Worm (Caenorhabditis elegans) whole organism, L2 larva: Measurements from ENCODE around the gene Y16E11A.4.
"Not testable (repeated sequence)": the region's sequence is repeated elsewhere in the genome, so short reads cannot be mapped to it uniquely, and the experiment has no call there.

Source experiments
- C34F6.9 ChIP-seq: fragments of 150-350 bp; optimal IDR thresholded peaks from 2 replicates; lab custom pipeline; 2014; ENCODE audit warnings: missing biosample characterization, missing genetic modification characterization
- F13H6.1 ChIP-seq: sonication (generic microtip); optimal IDR thresholded peaks from 2 replicates; lab custom pipeline; 2016; ENCODE audit warnings: missing genetic modification characterization, missing compliant biosample characterization
- R02D3.7 ChIP-seq: fragments of 150-350 bp; optimal IDR thresholded peaks from 2 replicates; lab custom pipeline; 2014; ENCODE audit warnings: missing biosample characterization, missing genetic modification characterization
- Y55F3AM.14 ChIP-seq: fragments of 200-800 bp; sonication (Bioruptor generic); optimal IDR thresholded peaks from 2 replicates; lab custom pipeline; 2018; ENCODE audit warnings: mild to moderate bottlenecking, missing genetic modification characterization, missing compliant biosample characterization
- alr-1 ChIP-seq: fragments of 150-350 bp; optimal IDR thresholded peaks from 2 replicates; lab custom pipeline; 2014; ENCODE audit warnings: missing biosample characterization, missing genetic modification characterization
- aly-2 ChIP-seq: fragments of 150-350 bp; optimal IDR thresholded peaks from 2 replicates; lab custom pipeline; 2014; ENCODE audit warnings: missing biosample characterization, missing genetic modification characterization
- ama-1 ChIP-seq: fragments of 150-350 bp; optimal IDR thresholded peaks from 2 replicates; lab custom pipeline; 2018; ENCODE audit warnings: inconsistent platforms
- blmp-1 ChIP-seq: sonication (generic microtip); optimal IDR thresholded peaks from 2 replicates; lab custom pipeline; 2017; ENCODE audit warnings: missing genetic modification characterization, mild to moderate bottlenecking, missing compliant biosample characterization, antibody characterized with exemption, moderate library complexity; ENCODE audit not compliant: insufficient read depth
- dmd-4 ChIP-seq: sonication (generic microtip); optimal IDR thresholded peaks from 2 replicates; lab custom pipeline; 2017; ENCODE audit warnings: missing biosample characterization, missing genetic modification characterization
- egl-27 ChIP-seq: sonication (generic microtip); optimal IDR thresholded peaks from 3 replicates; lab custom pipeline; 2017; ENCODE audit warnings: missing biosample characterization, missing genetic modification reagents, missing genetic modification characterization
- elt-1 ChIP-seq: fragments of 150-350 bp; optimal IDR thresholded peaks from 2 replicates; lab custom pipeline; 2014; ENCODE audit warnings: missing biosample characterization, missing genetic modification characterization
- elt-3 ChIP-seq: sonication (generic microtip); optimal IDR thresholded peaks from 2 replicates; lab custom pipeline; 2017; ENCODE audit warnings: missing biosample characterization, missing genetic modification characterization
- fos-1 ChIP-seq: fragments of 150-350 bp; optimal IDR thresholded peaks from 2 replicates; lab custom pipeline; 2014; ENCODE audit warnings: missing biosample characterization, missing genetic modification characterization
- gmeb-1 ChIP-seq: fragments of 150-350 bp; optimal IDR thresholded peaks from 2 replicates; lab custom pipeline; 2014; ENCODE audit warnings: missing biosample characterization, missing genetic modification characterization
- lin-13 ChIP-seq: fragments of 150-350 bp; optimal IDR thresholded peaks from 2 replicates; lab custom pipeline; 2014; ENCODE audit warnings: missing biosample characterization, missing genetic modification reagents, missing genetic modification characterization
- lin-39 ChIP-seq: fragments of 150-350 bp; optimal IDR thresholded peaks from 2 replicates; lab custom pipeline; 2014; ENCODE audit warnings: missing biosample characterization, missing genetic modification reagents, missing genetic modification characterization
- lsy-2 ChIP-seq, 2 experiments: fragments of 150-350 bp in 1 of 2; sonication (generic microtip) in 1 of 2; optimal IDR thresholded peaks; 2 replicates each; lab custom pipeline; 2014 to 2017; ENCODE audit warnings: missing biosample characterization in 2 of 2, missing genetic modification characterization in 2 of 2
- mbf-1 ChIP-seq: sonication (generic microtip); optimal IDR thresholded peaks from 2 replicates; lab custom pipeline; 2017; ENCODE audit warnings: missing biosample characterization, missing genetic modification characterization
- mdl-1 ChIP-seq, 2 experiments: fragments of 150-350 bp in 1 of 2; sonication (generic microtip) in 1 of 2; optimal IDR thresholded peaks; 2 replicates each; lab custom pipeline; 2017; ENCODE audit warnings: missing biosample characterization in 2 of 2, missing genetic modification characterization in 2 of 2
- nhr-10 ChIP-seq: sonication (generic microtip); optimal IDR thresholded peaks from 2 replicates; lab custom pipeline; 2017; ENCODE audit warnings: missing biosample characterization, missing genetic modification characterization
- nhr-11 ChIP-seq: fragments of 150-350 bp; optimal IDR thresholded peaks from 2 replicates; lab custom pipeline; 2014; ENCODE audit warnings: missing biosample characterization, missing genetic modification characterization
- nhr-12 ChIP-seq: fragments of 150-350 bp; optimal IDR thresholded peaks from 2 replicates; lab custom pipeline; 2014; ENCODE audit warnings: missing biosample characterization, missing genetic modification characterization
- nhr-21 ChIP-seq: fragments of 150-350 bp; optimal IDR thresholded peaks from 2 replicates; lab custom pipeline; 2014; ENCODE audit warnings: missing biosample characterization, missing genetic modification characterization
- nhr-23 ChIP-seq: fragments of 150-350 bp; optimal IDR thresholded peaks from 2 replicates; lab custom pipeline; 2014; ENCODE audit warnings: missing biosample characterization, missing genetic modification reagents, missing genetic modification characterization
- nhr-237 ChIP-seq: fragments of 150-350 bp; optimal IDR thresholded peaks from 2 replicates; lab custom pipeline; 2014; ENCODE audit warnings: missing biosample characterization, missing genetic modification characterization
- nhr-25 ChIP-seq: fragments of 150-350 bp; sonication (generic microtip); optimal IDR thresholded peaks from 3 replicates; lab custom pipeline; 2014; ENCODE audit warnings: missing biosample characterization, missing genetic modification characterization
- nhr-77 ChIP-seq: fragments of 150-350 bp; optimal IDR thresholded peaks from 2 replicates; lab custom pipeline; 2014; ENCODE audit warnings: missing biosample characterization, missing genetic modification characterization
- sem-4 ChIP-seq: fragments of 150-350 bp; optimal IDR thresholded peaks from 2 replicates; lab custom pipeline; 2014; ENCODE audit warnings: missing biosample characterization, missing genetic modification reagents, missing genetic modification characterization
- skn-1 ChIP-seq: sonication (generic microtip); optimal IDR thresholded peaks from 2 replicates; lab custom pipeline; 2017; ENCODE audit warnings: missing biosample characterization, missing genetic modification characterization
- sma-9 ChIP-seq, 2 experiments: fragments of 150-350 bp in 1 of 2; sonication (generic microtip) in 1 of 2; optimal IDR thresholded peaks; 2 replicates each; lab custom pipeline; 2014 to 2016; ENCODE audit warnings: missing genetic modification characterization in 2 of 2, mild to moderate bottlenecking in 1 of 2, missing biosample characterization in 1 of 2, missing compliant biosample characterization in 1 of 2, missing genetic modification reagents in 1 of 2, moderate library complexity in 1 of 2
- unc-39 ChIP-seq: fragments of 150-350 bp; optimal IDR thresholded peaks from 2 replicates; lab custom pipeline; 2014; ENCODE audit warnings: missing biosample characterization, missing genetic modification characterization
- unc-62 ChIP-seq: fragments of 150-350 bp; optimal IDR thresholded peaks from 2 replicates; lab custom pipeline; 2014; ENCODE audit warnings: missing biosample characterization, missing genetic modification reagents, missing genetic modification characterization
- zag-1 ChIP-seq: fragments of 150-350 bp; optimal IDR thresholded peaks from 2 replicates; lab custom pipeline; 2014; ENCODE audit warnings: missing biosample characterization, missing genetic modification characterization
- ztf-1 ChIP-seq: fragments of 200-800 bp; sonication (Bioruptor generic); conservative IDR thresholded peaks from 2 replicates; pipeline ENCODE4 v1.3.6; 2022; ENCODE audit warnings: missing genetic modification characterization, missing compliant biosample characterization

Y16E11A.4 gene

ce11 chrII:2013856-2014255 is 26.8 kb downstream of the Y16E11A.4 start:
- TF ChIP-seq nhr-237 (tag; lab: Kevin White, UChicago) (no peak), elt-1 (tag; lab: Kevin White, UChicago) (no peak), C34F6.9 (no peak), zag-1 (no peak), blmp-1 (tag; lab: Kevin White, UChicago) (no peak), Y55F3AM.14 (GFP tag; lab: Kevin White, UChicago) (no peak), nhr-12 (tag; lab: Kevin White, UChicago) (no peak), dmd-4 (tag; lab: Kevin White, UChicago) (no peak), nhr-77 (no peak), unc-39 (no peak), mbf-1 (tag; lab: Kevin White, UChicago) (no peak), ama-1 (lab: Kevin White, UChicago) (no peak), fos-1 (tag; lab: Kevin White, UChicago) (no peak)

- not testable (repeated sequence) for TF ChIP-seq elt-1, aly-2, F13H6.1 (tag; lab: Kevin White, UChicago)
These were observed 36.4 kb downstream of the Y16E11A.4 start, which contains the start of gene cya-2 for ce11 chrII:2023514-2023913. Gene cya-2 (minus strand): TSS chrII:2023614.

ce11 chrII:2026525-2026924 is 39.4 kb downstream of the Y16E11A.4 start, which contains the start of gene bath-21:
Gene bath-21 (minus strand): TSS chrII:2026625.
- TF ChIP-seq elt-3 (tag; lab: Kevin White, UChicago) (no peak), ztf-1 (GFP tag; lab: Robert Waterston, UW) (no peak), dmd-4 (tag; lab: Kevin White, UChicago) (no peak), nhr-21 (tag; lab: Kevin White, UChicago) (no peak), elt-1 (tag; lab: Kevin White, UChicago) (no peak), C34F6.9 (no peak), sem-4 (no peak), nhr-25 (tag; lab: Kevin White, UChicago) (no peak), R02D3.7 (no peak), gmeb-1 (tag; lab: Kevin White, UChicago) (no peak), sma-9 (GFP tag; optimal IDR thresholded peaks at IDR 0.05; lab: Kevin White, UChicago) (no peak), sma-9 (tag; optimal IDR thresholded peaks at IDR 0.05; lab: Kevin White, UChicago) (no peak)

- TF ChIP-seq blmp-1 (tag; lab: Kevin White, UChicago) (no peak), lsy-2 (tag; optimal IDR thresholded peaks at IDR 0.05; lab: Kevin White, UChicago) (no peak), zag-1 (no peak), sem-4 (no peak), lin-13 (no peak), lin-39 (tag; lab: Kevin White, UChicago) (no peak), nhr-11 (tag; lab: Kevin White, UChicago) (no peak)
These were observed 41.6 kb downstream of the Y16E11A.4 start, which contains the start of gene bath-1 for ce11 chrII:2028712-2029111. Gene bath-1 (minus strand): TSS chrII:2028812.

- TF ChIP-seq skn-1 (tag; lab: Kevin White, UChicago) (no peak), nhr-25 (tag; lab: Kevin White, UChicago) (no peak), egl-27 (no peak), mdl-1 (tag; optimal IDR thresholded peaks at IDR 0.05; lab: Kevin White, UChicago) (no peak), unc-62 (GFP tag; lab: Kevin White, UChicago) (no peak), C34F6.9 (no peak), nhr-10 (tag; lab: Kevin White, UChicago) (no peak)
These were observed 43.3 kb downstream of the Y16E11A.4 start, which contains the start of gene bath-3 for ce11 chrII:2030367-2030766. Gene bath-3 (minus strand): TSS chrII:2030467.

- TF ChIP-seq nhr-21 (tag; lab: Kevin White, UChicago) (no peak), skn-1 (tag; lab: Kevin White, UChicago) (no peak), zag-1 (no peak), dmd-4 (tag; lab: Kevin White, UChicago) (no peak), nhr-23 (tag; lab: Kevin White, UChicago) (no peak), alr-1 (tag; lab: Kevin White, UChicago) (no peak), sma-9 (GFP tag; optimal IDR thresholded peaks at IDR 0.05; lab: Kevin White, UChicago) (no peak), sma-9 (tag; optimal IDR thresholded peaks at IDR 0.05; lab: Kevin White, UChicago) (no peak), unc-62 (GFP tag; lab: Kevin White, UChicago) (no peak)
- TF ChIP-seq, all 48 proteins: peak for 0
These were observed 44.8 kb downstream of the Y16E11A.4 start, which contains the start of gene bath-5 for ce11 chrII:2031852-2032251. Gene bath-5 (minus strand): TSS chrII:2031952.
